Worm (Caenorhabditis elegans): ENCODE results near the gene dab-1.

The dab-1 gene

DNA sequence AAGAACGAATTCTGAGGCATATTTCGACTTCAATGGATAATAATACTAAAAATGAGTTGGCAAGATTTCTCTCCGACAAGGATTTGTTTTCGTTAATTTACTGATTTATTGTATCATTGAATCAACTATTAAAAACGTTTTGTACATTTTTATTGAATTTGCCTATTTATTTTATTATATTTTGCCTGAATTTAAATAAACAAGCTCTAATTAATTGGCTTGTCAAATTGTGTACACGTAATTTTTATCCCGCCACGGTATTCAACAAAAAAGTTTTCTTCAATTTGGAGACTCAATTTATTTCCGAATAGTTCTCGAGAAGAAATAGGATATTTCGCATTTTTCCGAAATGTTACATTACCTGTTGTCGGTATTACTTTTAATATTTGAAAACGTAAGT is 10.3 kb downstream of the dab-1 start, which contains the start of gene M110.7:
Gene M110.7, plus strand, starts transcription at position 301 of the 400 bp plus-strand sequence.
- no peak for TF ChIP-seq lir-3 (tag; optimal IDR thresholded peaks at IDR 0.05; ENCODE audit: poor library complexity)
- TF ChIP-seq ceh-82 (tag; optimal IDR thresholded peaks at IDR 0.05) = no peak

ce11 chrII:8238155-8238554 is 16.0 kb downstream of the dab-1 start, which contains the start of gene nlp-5:
TSS of gene nlp-5 (plus strand) at chrII:8238455.
- TF ChIP-seq sup-37 (GFP tag; optimal IDR thresholded peaks at IDR 0.05) = no peak
- no peak for TF ChIP-seq dpl-1 (GFP tag; optimal IDR thresholded peaks at IDR 0.05)
- TF ChIP-seq nhr-90 (tag; optimal IDR thresholded peaks at IDR 0.05; ENCODE audit: poor library complexity) = no peak
- TF ChIP-seq C04F5.9 (tag; optimal IDR thresholded peaks at IDR 0.05) = no peak
- TF ChIP-seq zag-1 (tag; optimal IDR thresholded peaks at IDR 0.05) = no peak
- no peak for TF ChIP-seq efl-1 (optimal IDR thresholded peaks at IDR 0.05)
- no peak for TF ChIP-seq efl-1 (GFP tag; optimal IDR thresholded peaks at IDR 0.05 in 1 of 2)
- TF ChIP-seq fkh-8 (tag; optimal IDR thresholded peaks at IDR 0.05) = no peak

- TF ChIP-seq pqm-1 (tag; optimal IDR thresholded peaks at IDR 0.05) (no peak), alr-1 (tag; optimal IDR thresholded peaks at IDR 0.05; ENCODE audit: borderline replicate concordance) (no peak), nhr-28 (tag; optimal IDR thresholded peaks at IDR 0.05) (no peak), nhr-11 (tag; optimal IDR thresholded peaks at IDR 0.05) (no peak), hpl-2 (GFP tag; optimal IDR thresholded peaks at IDR 0.05) (no peak), snpc-4 (tag; optimal IDR thresholded peaks at IDR 0.05) (no peak), grh-1 (GFP tag; IDR thresholded peaks at IDR 0.05) (no peak), unc-62 (GFP tag; optimal IDR thresholded peaks at IDR 0.05) (no peak), C34B4.2 (tag; optimal IDR thresholded peaks at IDR 0.05) (no peak), F16B12.6 (tag; optimal IDR thresholded peaks at IDR 0.05) (no peak), lin-14 (GFP tag; optimal IDR thresholded peaks at IDR 0.05) (no peak), lin-15B (tag; optimal IDR thresholded peaks at IDR 0.05) (no peak), nhr-19 (GFP tag; conservative IDR thresholded peaks at IDR 0.05) (no peak), nhr-77 (tag; optimal IDR thresholded peaks at IDR 0.05) (no peak)
Observed at ce11 chrII:8246476-8246875, 24.3 kb downstream of the dab-1 start, which contains the start of gene F35C11.3. TSS of gene F35C11.3 (plus strand) at chrII:8246776.

ce11 chrII:8248745-8249144 is 26.6 kb downstream of the dab-1 start, which contains the start of the genes F35C11.2 and F35C11.4:
TSS of gene F35C11.2 (minus strand) at chrII:8248834.
TSS of gene F35C11.4 (plus strand) at chrII:8249004.
- TF ChIP-seq lin-35 (GFP tag; optimal IDR thresholded peaks at IDR 0.05) (peak in 1 of 2 experiments; percentile 17), xbp-1 (tag; optimal IDR thresholded peaks at IDR 0.05) (no peak), pag-3 (tag; optimal IDR thresholded peaks at IDR 0.05; ENCODE audit: borderline replicate concordance, insufficient read depth) (no peak), lin-14 (GFP tag; optimal IDR thresholded peaks at IDR 0.05) (peak; percentile 1), tbx-2 (tag; optimal IDR thresholded peaks at IDR 0.05) (no peak), nhr-12 (tag; optimal IDR thresholded peaks at IDR 0.05) (no peak), lin-15B (tag; optimal IDR thresholded peaks at IDR 0.05) (no peak), efl-1 (optimal IDR thresholded peaks at IDR 0.05) (no peak), efl-1 (GFP tag; optimal IDR thresholded peaks at IDR 0.05 in 1 of 2) (peak in 1 of 2 experiments; percentile 85), elt-2 (tag; optimal IDR thresholded peaks at IDR 0.05) (peak; percentile 60)

ce11 chrII:8249710-8250109 is 27.5 kb downstream of the dab-1 start:
- TF ChIP-seq elt-2 (tag; optimal IDR thresholded peaks at IDR 0.05) (peak; percentile 36), ztf-11 (tag; optimal IDR thresholded peaks at IDR 0.05) (no peak)

DNA sequence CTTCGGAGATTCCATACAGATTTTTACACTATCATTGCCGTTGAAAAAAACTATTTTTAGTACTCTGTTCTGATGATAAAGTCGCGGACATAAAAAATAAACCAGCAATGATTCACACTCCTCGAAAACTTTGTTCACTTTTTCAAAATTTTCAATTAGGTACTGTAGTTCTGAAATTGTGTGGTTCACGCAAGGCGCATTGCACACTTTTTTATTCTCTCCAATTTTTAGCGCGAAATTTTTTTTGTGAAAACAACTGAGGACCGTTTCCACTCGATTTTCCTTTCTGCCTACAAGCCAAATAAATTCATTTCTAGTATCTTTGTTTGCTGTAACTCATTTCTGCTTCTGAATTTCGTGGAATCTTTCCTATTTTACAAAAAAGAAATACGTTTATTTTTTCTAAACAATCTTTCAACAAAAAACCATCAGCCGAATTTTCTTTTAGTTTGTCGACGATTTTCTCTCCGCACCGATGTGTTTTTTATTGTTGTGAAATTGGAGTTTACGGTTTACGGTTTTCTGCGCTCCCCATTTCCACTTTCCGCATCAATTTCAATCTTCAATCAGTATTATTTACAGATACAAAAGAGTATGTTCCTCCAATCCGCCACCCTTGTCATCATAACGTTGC is 31.1 kb downstream of the dab-1 start, which contains the start of gene F35C11.5:
Gene F35C11.5, plus strand, starts transcription at position 584 of the 634 bp plus-strand sequence.
- no peak for TF ChIP-seq tlp-1 (tag; optimal IDR thresholded peaks at IDR 0.05)
- TF ChIP-seq lin-15B (tag; optimal IDR thresholded peaks at IDR 0.05) = no peak
- TF ChIP-seq fkh-4 (tag; optimal IDR thresholded peaks at IDR 0.05; ENCODE audit: borderline replicate concordance) = no peak
- TF ChIP-seq rnt-1 (tag; optimal IDR thresholded peaks at IDR 0.05) = no peak
- TF ChIP-seq irx-1 (tag; optimal IDR thresholded peaks at IDR 0.05) = no peak
- TF ChIP-seq ces-1 (GFP tag; optimal IDR thresholded peaks at IDR 0.05) = no peak
